Fruit fly (Drosophila melanogaster) whole organism, embryonic: ENCODE measurements around the gene al.

Source experiments
- Aef1 ChIP-seq: fragments of 200-800 bp; sonication (Bioruptor generic); IDR thresholded peaks from 3 replicates; pipeline ENCODE4 v1.3.6; 2022; ENCODE audit warnings: missing biosample characterization, missing genetic modification characterization
- Atf-2 ChIP-seq: fragments of 200-800 bp; sonication (Bioruptor generic); optimal IDR thresholded peaks from 2 replicates; lab custom pipeline; 2016; ENCODE audit warnings: missing biosample characterization, missing genetic modification characterization
- CG10274 ChIP-seq: fragments of 200-800 bp; sonication (Bioruptor generic); optimal IDR thresholded peaks from 3 replicates; lab custom pipeline; 2017; ENCODE audit warnings: missing biosample characterization, mild to moderate bottlenecking, missing genetic modification characterization
- CG11093 ChIP-seq: fragments of 200-800 bp; sonication (Bioruptor generic); IDR thresholded peaks from 3 replicates; pipeline ENCODE4 v1.3.6; 2022; ENCODE audit warnings: missing biosample characterization, missing genetic modification characterization
- CG11696 ChIP-seq: fragments of 200-800 bp; sonication (Bioruptor generic); IDR thresholded peaks from 2 replicates; pipeline ENCODE4 v1.3.6; 2022; ENCODE audit warnings: missing biosample characterization, missing genetic modification characterization
- CG12769 ChIP-seq: fragments of 200-800 bp; sonication (Bioruptor generic); optimal IDR thresholded peaks from 2 replicates; lab custom pipeline; 2019; ENCODE audit warnings: missing biosample characterization, mild to moderate bottlenecking, missing genetic modification characterization, moderate library complexity
- CG18262 ChIP-seq: fragments of 200-800 bp; optimal IDR thresholded peaks from 3 replicates; lab custom pipeline; 2019; ENCODE audit warnings: missing biosample characterization, mild to moderate bottlenecking, missing genetic modification characterization, moderate library complexity
- CG18619 ChIP-seq: fragments of 200-800 bp; sonication (Bioruptor generic); optimal IDR thresholded peaks from 3 replicates; lab custom pipeline; 2017; ENCODE audit warnings: missing biosample characterization, mild to moderate bottlenecking, missing genetic modification characterization
- CG2120 ChIP-seq: fragments of 200-800 bp; sonication (Bioruptor generic); optimal IDR thresholded peaks from 3 replicates; lab custom pipeline; 2016; ENCODE audit warnings: missing biosample characterization, missing genetic modification characterization
- CG3065 ChIP-seq: fragments of 200-800 bp; sonication (Bioruptor generic); optimal IDR thresholded peaks from 2 replicates; lab custom pipeline; 2016; ENCODE audit warnings: missing biosample characterization, missing genetic modification characterization
- CG32772 ChIP-seq: fragments of 200-800 bp; sonication (Bioruptor generic); IDR thresholded peaks from 2 replicates; pipeline ENCODE4 v1.3.6; 2022; ENCODE audit warnings: missing biosample characterization, missing genetic modification characterization
- CG3281 ChIP-seq: fragments of 200-800 bp; sonication (Bioruptor generic); optimal IDR thresholded peaks from 3 replicates; lab custom pipeline; 2017; ENCODE audit warnings: missing biosample characterization, mild to moderate bottlenecking, missing genetic modification characterization
- CG34422 ChIP-seq: fragments of 200-800 bp; sonication (Bioruptor generic); IDR thresholded peaks from 3 replicates; pipeline ENCODE4 v1.3.6; 2022; ENCODE audit warnings: missing biosample characterization, missing genetic modification characterization
- CG8765 ChIP-seq: fragments of 200-800 bp; sonication (Bioruptor generic); IDR thresholded peaks from 2 replicates; pipeline ENCODE4 v1.3.6; 2022; ENCODE audit warnings: missing biosample characterization, missing genetic modification characterization
- CG9609 ChIP-seq: fragments of 200-800 bp; sonication (Bioruptor generic); optimal IDR thresholded peaks from 3 replicates; lab custom pipeline; 2016; ENCODE audit warnings: missing biosample characterization, missing genetic modification characterization
- D ChIP-seq, 2 experiments: fragments of 200-800 bp in 1 of 2; fragments of >200 bp in 1 of 2; sonication (Bioruptor generic) in 1 of 2; optimal IDR thresholded peaks; 2 replicates in 1 of 2; 3 replicates in 1 of 2; lab custom pipeline; 2017; ENCODE audit warnings: mild to moderate bottlenecking in 1 of 2, missing biosample characterization in 1 of 2, missing genetic modification characterization in 1 of 2, missing genetic modification reagents in 1 of 2
- Dbx ChIP-seq: fragments of 200-800 bp; sonication (Bioruptor generic); IDR thresholded peaks from 3 replicates; pipeline ENCODE4 v1.3.6; 2022; ENCODE audit warnings: missing biosample characterization, missing genetic modification characterization
- E2f1 ChIP-seq: fragments of 200-800 bp; sonication (Bioruptor generic); IDR thresholded peaks from 2 replicates; pipeline ENCODE4 v1.3.6; 2022; ENCODE audit warnings: missing biosample characterization, missing genetic modification characterization
- E2f2 ChIP-seq: fragments of 200-800 bp; sonication (Bioruptor generic); IDR thresholded peaks from 2 replicates; pipeline ENCODE4 v1.3.6; 2022; ENCODE audit warnings: missing biosample characterization, missing genetic modification characterization
- Hand ChIP-seq: fragments of 200-800 bp; sonication (Bioruptor generic); optimal IDR thresholded peaks from 2 replicates; lab custom pipeline; 2017; ENCODE audit warnings: mild to moderate bottlenecking, missing biosample characterization, missing genetic modification reagents, missing genetic modification characterization
- MTF-1 ChIP-seq: fragments of 200-800 bp; sonication (Bioruptor generic); optimal IDR thresholded peaks from 2 replicates; lab custom pipeline; 2018; ENCODE audit warnings: missing biosample characterization, mild to moderate bottlenecking, missing genetic modification characterization, borderline replicate concordance
- Max ChIP-seq: fragments of 200-800 bp; sonication (Bioruptor generic); optimal IDR thresholded peaks from 2 replicates; lab custom pipeline; 2016; ENCODE audit warnings: missing biosample characterization, mild to moderate bottlenecking, missing genetic modification characterization
- Neu2 ChIP-seq: fragments of 200-800 bp; sonication (Bioruptor generic); optimal IDR thresholded peaks from 3 replicates; lab custom pipeline; 2016; ENCODE audit warnings: missing biosample characterization, missing genetic modification characterization, borderline replicate concordance
- Nf-YA ChIP-seq: fragments of 200-800 bp; sonication (Bioruptor generic); IDR thresholded peaks from 2 replicates; pipeline ENCODE4 v1.3.6; 2022; ENCODE audit warnings: missing biosample characterization, missing genetic modification characterization
- Opbp ChIP-seq: fragments of 200-800 bp; sonication (Bioruptor generic); IDR thresholded peaks from 3 replicates; pipeline ENCODE4 v1.3.6; 2022; ENCODE audit warnings: missing biosample characterization, missing genetic modification characterization; ENCODE audit not compliant: partially characterized antibody
- Ptx1 ChIP-seq: fragments of 200-800 bp; sonication (Bioruptor generic); IDR thresholded peaks from 2 replicates; pipeline ENCODE4 v1.3.6; 2022; ENCODE audit warnings: missing biosample characterization, missing genetic modification characterization
- YL-1 ChIP-seq: fragments of 200-800 bp; sonication (Bioruptor generic); optimal IDR thresholded peaks from 3 replicates; lab custom pipeline; 2017; ENCODE audit warnings: missing biosample characterization, mild to moderate bottlenecking, missing genetic modification characterization
- bbx ChIP-seq: fragments of 200-800 bp; sonication (Bioruptor generic); IDR thresholded peaks from 2 replicates; pipeline ENCODE4 v1.3.6; 2022; ENCODE audit warnings: missing biosample characterization, missing genetic modification characterization; ENCODE audit not compliant: partially characterized antibody
- croc ChIP-seq: fragments of 200-800 bp; sonication (Bioruptor generic); conservative IDR thresholded peaks from 3 replicates; pipeline ENCODE4 v1.3.6; 2022; ENCODE audit warnings: missing biosample characterization, missing genetic modification characterization
- cwo ChIP-seq: fragments of 200-800 bp; sonication (Bioruptor generic); optimal IDR thresholded peaks from 3 replicates; lab custom pipeline; 2017; ENCODE audit warnings: missing biosample characterization, missing genetic modification characterization, mild to moderate bottlenecking, moderate library complexity, missing genetic modification reagents
- fd96Cb ChIP-seq: fragments of 200-800 bp; sonication (Bioruptor generic); optimal IDR thresholded peaks from 2 replicates; lab custom pipeline; 2018; ENCODE audit warnings: missing biosample characterization, mild to moderate bottlenecking, missing genetic modification characterization, moderate library complexity
- gfzf ChIP-seq: fragments of 200-800 bp; sonication (Bioruptor generic); optimal IDR thresholded peaks from 2 replicates; lab custom pipeline; 2016; ENCODE audit warnings: missing biosample characterization, mild to moderate bottlenecking, missing genetic modification characterization, moderate library complexity
- gsb ChIP-seq: fragments of 200-800 bp; sonication (Bioruptor generic); IDR thresholded peaks from 2 replicates; pipeline ENCODE4 v1.3.6; 2022; ENCODE audit warnings: missing biosample characterization, missing genetic modification characterization
- gt ChIP-seq: fragments of 200-800 bp; sonication (Bioruptor generic); IDR thresholded peaks from 2 replicates; pipeline ENCODE4 v1.3.6; 2022; ENCODE audit warnings: missing biosample characterization, missing genetic modification characterization
- hth ChIP-seq: fragments of >200 bp; optimal IDR thresholded peaks from 2 replicates; lab custom pipeline; 2017; ENCODE audit warnings: inconsistent platforms
- kay ChIP-seq: fragments of 200-800 bp; sonication (Bioruptor generic); optimal IDR thresholded peaks from 2 replicates; lab custom pipeline; 2016; ENCODE audit warnings: missing biosample characterization, missing genetic modification characterization
- lab ChIP-seq: fragments of 200-800 bp; sonication (Bioruptor generic); optimal IDR thresholded peaks from 3 replicates; lab custom pipeline; 2017; ENCODE audit warnings: missing biosample characterization, missing genetic modification characterization, mild to moderate bottlenecking, moderate library complexity, missing genetic modification reagents
- mld ChIP-seq: fragments of 200-800 bp; sonication (Bioruptor generic); IDR thresholded peaks from 3 replicates; pipeline ENCODE4 v1.3.6; 2022; ENCODE audit warnings: missing biosample characterization, missing genetic modification characterization; ENCODE audit not compliant: partially characterized antibody
- nmo ChIP-seq: fragments of 200-800 bp; sonication (Bioruptor generic); optimal IDR thresholded peaks from 2 replicates; lab custom pipeline; 2018; ENCODE audit warnings: missing biosample characterization, mild to moderate bottlenecking, missing genetic modification characterization, moderate library complexity
- nom ChIP-seq: fragments of 200-800 bp; sonication (Bioruptor generic); optimal IDR thresholded peaks from 2 replicates; lab custom pipeline; 2017; ENCODE audit warnings: missing biosample characterization, missing genetic modification characterization, mild to moderate bottlenecking, moderate library complexity, missing genetic modification reagents
- pan ChIP-seq, 4 experiments: fragments of >200 bp in 3 of 4; fragments of 200-800 bp in 1 of 4; sonication (Bioruptor generic) in 1 of 4; optimal IDR thresholded peaks in 3 of 4; IDR thresholded peaks in 1 of 4; 2 replicates each; pipeline versions ENCODE4 v1.3.6 to Lab custom; 2017 to 2022; ENCODE audit warnings: missing biosample characterization in 2 of 4, missing genetic modification characterization in 2 of 4, mixed read lengths in 1 of 4
- rib ChIP-seq: fragments of 200-800 bp; sonication (Bioruptor generic); IDR thresholded peaks from 2 replicates; pipeline ENCODE4 v1.3.6; 2022; ENCODE audit warnings: missing biosample characterization, missing genetic modification characterization
- salm ChIP-seq: fragments of 200-800 bp; sonication (Bioruptor generic); optimal IDR thresholded peaks from 2 replicates; lab custom pipeline; 2018; ENCODE audit warnings: missing biosample characterization, mild to moderate bottlenecking, missing genetic modification characterization
- seq ChIP-seq: fragments of 200-800 bp; sonication (Bioruptor generic); IDR thresholded peaks from 2 replicates; pipeline ENCODE4 v1.3.6; 2022; ENCODE audit warnings: missing biosample characterization, missing genetic modification characterization
- trem ChIP-seq: fragments of 200-800 bp; optimal IDR thresholded peaks from 3 replicates; lab custom pipeline; 2019; ENCODE audit warnings: missing biosample characterization, mild to moderate bottlenecking, missing genetic modification characterization, moderate library complexity
- zf30C ChIP-seq: fragments of 200-800 bp; sonication (Bioruptor generic); optimal IDR thresholded peaks from 3 replicates; lab custom pipeline; 2018; ENCODE audit warnings: missing biosample characterization, mild to moderate bottlenecking, missing genetic modification characterization

Gene al

dm6 chr2L:429680-430484 lies 52.0 kb downstream of the al start (continued):
- TF ChIP-seq MTF-1 (GFP tag; lab: Kevin White, UChicago) = no peak
- TF ChIP-seq CG8765 (GFP tag; lab: Robert Waterston, UW) = peak; percentile 56; the same call in 1 of the 2 replicates
- TF ChIP-seq Ptx1 (GFP tag; lab: Robert Waterston, UW) = 0 out of 2 replicates have a peak, but pooled peaks have one; percentile 27
- TF ChIP-seq seq (GFP tag; lab: Robert Waterston, UW) = no peak
- no peak for TF ChIP-seq salm (tag; lab: Kevin White, UChicago)
- TF ChIP-seq kay (GFP tag; lab: Kevin White, UChicago) = peak; percentile 13
- no peak for TF ChIP-seq YL-1
- peak; percentile 9 for TF ChIP-seq trem (tag; lab: Kevin White, UChicago)
- peak; percentile 26; the same call in 1 of the 2 replicates for TF ChIP-seq E2f2 (GFP tag; lab: Robert Waterston, UW)
- no peak for TF ChIP-seq CG10274 (GFP tag; lab: Kevin White, UChicago)
- 0 out of 3 replicates have a peak, but pooled peaks have one; percentile 23 for TF ChIP-seq Dbx
- 0 out of 2 replicates have a peak, but pooled peaks have one; percentile 47 for TF ChIP-seq Nf-YA
- TF ChIP-seq CG12769 (tag; lab: Kevin White, UChicago) = peak; percentile 14
- peak; percentile 66 for TF ChIP-seq lab (GFP tag; lab: Kevin White, UChicago)
- peak; percentile 40; the same call in 1 of the 3 replicates for TF ChIP-seq Opbp (GFP tag; lab: Robert Waterston, UW)
- TF ChIP-seq Hand (GFP tag; lab: Kevin White, UChicago) = no peak
- TF ChIP-seq gt = 0 out of 2 replicates have a peak, but pooled peaks have one; percentile 23
- TF ChIP-seq Neu2 (GFP tag; lab: Kevin White, UChicago) = no peak
- TF ChIP-seq Atf-2 (GFP tag; lab: Kevin White, UChicago) = no peak
- peak; percentile 61 for TF ChIP-seq zf30C (GFP tag; lab: Kevin White, UChicago)
- TF ChIP-seq rib = peak; percentile 55
- peak; percentile 21; the same call in 1 of the 2 replicates for TF ChIP-seq E2f1 (GFP tag; lab: Robert Waterston, UW)
- peak; percentile 42; the same call in 2 of the 3 replicates for TF ChIP-seq Aef1 (GFP tag; lab: Robert Waterston, UW)
- peak; percentile 73 for TF ChIP-seq CG18262
- TF ChIP-seq CG9609 (GFP tag; lab: Kevin White, UChicago) = peak; percentile 41
- no peak for TF ChIP-seq CG3065 (GFP tag; lab: Kevin White, UChicago)
- TF ChIP-seq CG32772 = no peak
- peak; percentile 79 for TF ChIP-seq CG2120 (GFP tag; lab: Kevin White, UChicago)
- no peak for TF ChIP-seq pan (optimal IDR thresholded peaks at IDR 0.05; lab: Kevin White, UChicago)
- peak in 1 of 2 experiments; percentile 37 for TF ChIP-seq pan (GFP tag; optimal IDR thresholded peaks at IDR 0.05 in 1 of 2, IDR thresholded peaks at IDR 0.05 in 1 of 2)
- no peak for TF ChIP-seq D (optimal IDR thresholded peaks at IDR 0.05; lab: Kevin White, UChicago)
- peak; percentile 12 for TF ChIP-seq D (GFP tag; optimal IDR thresholded peaks at IDR 0.05; lab: Kevin White, UChicago)
- peak; percentile 49 for TF ChIP-seq nmo (GFP tag; lab: Kevin White, UChicago)
- TF ChIP-seq gsb (GFP tag; lab: Robert Waterston, UW) = no peak
- TF ChIP-seq cwo = no peak
- no peak for TF ChIP-seq hth (lab: Kevin White, UChicago)
- peak; percentile 44 for TF ChIP-seq Max (GFP tag; lab: Kevin White, UChicago)
- TF ChIP-seq CG34422 (GFP tag; lab: Robert Waterston, UW) = 0 out of 3 replicates have a peak, but pooled peaks have one; percentile 24
- no peak; the same call in 1 of the 2 replicates for TF ChIP-seq bbx (GFP tag; lab: Robert Waterston, UW)
- TF ChIP-seq mld = no peak
- peak; percentile 62 for TF ChIP-seq fd96Cb (tag; lab: Kevin White, UChicago)
- no peak for TF ChIP-seq CG11696 (GFP tag; lab: Robert Waterston, UW)
- peak; percentile 33; the same call in 1 of the 3 replicates for TF ChIP-seq croc (GFP tag; lab: Robert Waterston, UW)
- 0 out of 3 replicates have a peak, but pooled peaks have one; percentile 42 for TF ChIP-seq CG11093 (GFP tag; lab: Robert Waterston, UW)
- TF ChIP-seq gfzf (GFP tag; lab: Kevin White, UChicago) = no peak
- peak; percentile 10 for TF ChIP-seq nom (GFP tag; lab: Kevin White, UChicago)
- peak; percentile 47 for TF ChIP-seq CG3281
- TF ChIP-seq CG18619 = no peak
